Fruit fly (Drosophila melanogaster) whole organism: ENCODE results near the gene pot.

Experiments used
- CG8478 ChIP-seq: fragments of >200 bp; optimal IDR thresholded peaks from 2 replicates; lab custom pipeline; 2018; ENCODE audit warnings: inconsistent platforms
- Dll ChIP-seq: fragments of >200 bp; optimal IDR thresholded peaks from 2 replicates; lab custom pipeline; 2017
- EcR ChIP-seq, 2 experiments: fragments of >200 bp; optimal IDR thresholded peaks; 2 replicates each; lab custom pipeline; 2017; ENCODE audit warnings: missing biosample characterization in 2 of 2, missing genetic modification characterization in 2 of 2, missing genetic modification reagents in 2 of 2
- pan ChIP-seq: fragments of >200 bp; optimal IDR thresholded peaks from 2 replicates; lab custom pipeline; 2017
- psq ChIP-seq: fragments of >200 bp; optimal IDR thresholded peaks from 2 replicates; lab custom pipeline; 2017
- usp ChIP-seq: fragments of >200 bp; optimal IDR thresholded peaks from 2 replicates; lab custom pipeline; 2017; ENCODE audit warnings: missing biosample characterization, missing genetic modification characterization, mixed read lengths

DNA sequence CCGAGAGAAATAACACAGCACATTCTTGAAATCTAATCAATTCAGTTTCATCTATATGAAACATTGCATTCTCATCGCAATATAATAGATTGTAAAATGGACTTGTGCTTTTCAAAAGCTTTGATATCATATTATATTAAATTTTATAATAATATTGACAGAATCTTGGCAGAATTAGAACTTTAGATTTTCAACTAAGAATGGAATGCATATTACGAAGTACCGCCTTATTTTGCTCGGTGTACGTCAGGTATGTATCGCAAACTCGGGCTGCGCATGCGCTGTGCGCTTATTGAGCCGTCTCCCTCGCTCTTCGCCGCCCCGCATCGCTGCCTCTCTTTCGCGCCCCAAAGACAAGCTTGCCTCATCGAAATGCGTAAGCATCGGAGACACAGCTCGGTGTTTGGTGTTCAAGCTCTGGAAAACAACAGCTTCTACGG, 1.9 kb downstream of the pot start:
- TF ChIP-seq psq (lab: Kevin White, UChicago) = no peak
- TF ChIP-seq EcR (GFP tag; optimal IDR thresholded peaks at IDR 0.05; lab: Kevin White, UChicago) = no peak
- no peak for TF ChIP-seq Dll (lab: Kevin White, UChicago)
- TF ChIP-seq pan (lab: Kevin White, UChicago) = no peak
- TF ChIP-seq usp (GFP tag; lab: Kevin White, UChicago) = no peak
- no peak for TF ChIP-seq CG8478
